Fruit fly (Drosophila melanogaster) whole organism: Measurements from ENCODE around the gene ari-1.

Experiments used
- CG8478 ChIP-seq: fragments of >200 bp; optimal IDR thresholded peaks from 2 replicates; lab custom pipeline; 2018; ENCODE audit warnings: inconsistent platforms
- Dll ChIP-seq: fragments of >200 bp; optimal IDR thresholded peaks from 2 replicates; lab custom pipeline; 2017
- EcR ChIP-seq, 2 experiments: fragments of >200 bp; optimal IDR thresholded peaks; 2 replicates each; lab custom pipeline; 2017; ENCODE audit warnings: missing biosample characterization in 2 of 2, missing genetic modification characterization in 2 of 2, missing genetic modification reagents in 2 of 2
- pan ChIP-seq: fragments of >200 bp; optimal IDR thresholded peaks from 2 replicates; lab custom pipeline; 2017
- psq ChIP-seq: fragments of >200 bp; optimal IDR thresholded peaks from 2 replicates; lab custom pipeline; 2017
- usp ChIP-seq: fragments of >200 bp; optimal IDR thresholded peaks from 2 replicates; lab custom pipeline; 2017; ENCODE audit warnings: missing biosample characterization, missing genetic modification characterization, mixed read lengths

The ari-1 gene

DNA sequence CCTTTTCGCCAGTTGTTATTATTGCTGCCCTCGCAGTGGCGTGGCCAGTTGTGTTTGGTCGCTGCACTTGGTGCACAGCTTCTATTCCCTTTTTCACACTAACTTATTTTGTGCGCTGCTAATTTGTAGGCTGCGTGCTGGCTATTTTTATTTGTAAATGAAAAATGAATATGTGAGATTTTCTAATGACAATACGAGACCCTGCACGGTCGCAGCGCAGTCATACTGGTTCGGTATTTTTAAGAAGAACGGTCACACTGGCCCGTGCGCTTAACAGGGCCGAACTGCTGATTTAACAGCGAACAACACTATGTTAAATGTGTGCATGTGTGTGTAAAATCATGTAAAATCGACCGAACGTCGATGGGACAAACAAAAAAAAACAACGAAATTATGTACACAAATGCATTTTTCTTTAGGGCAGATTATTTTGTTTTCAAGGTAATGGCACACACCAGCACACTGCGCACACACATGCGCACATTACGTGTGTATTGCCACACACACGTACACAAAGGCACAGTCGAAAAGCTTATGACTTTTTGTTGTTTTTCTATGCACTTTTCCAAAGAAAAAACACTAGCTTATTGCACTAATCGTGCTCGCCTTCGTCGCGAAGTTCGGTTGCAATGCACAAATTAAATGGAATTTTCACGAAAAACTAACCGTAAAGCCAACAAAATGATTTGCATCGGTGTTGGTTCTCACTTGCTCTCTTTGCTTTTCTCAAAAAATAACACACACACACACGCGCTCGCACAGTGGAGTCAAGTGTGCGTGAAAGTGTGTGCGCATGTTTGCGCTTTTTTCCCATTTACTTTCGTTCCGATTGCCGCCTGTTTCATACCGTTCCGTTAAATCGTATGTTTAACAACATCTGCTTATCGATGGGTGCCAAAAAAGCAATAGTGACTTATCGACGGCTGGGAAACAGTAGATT is at the start of gene ari-1:
TSS of gene ari-1 (minus strand) at position 875 of the 940 bp plus-strand sequence.
- TF ChIP-seq EcR (GFP tag; optimal IDR thresholded peaks at IDR 0.05; lab: Kevin White, UChicago) (no peak), usp (GFP tag; lab: Kevin White, UChicago) (no peak), CG8478 (peak; percentile 68), pan (lab: Kevin White, UChicago) (no peak), psq (lab: Kevin White, UChicago) (no peak), Dll (lab: Kevin White, UChicago) (no peak)

DNA sequence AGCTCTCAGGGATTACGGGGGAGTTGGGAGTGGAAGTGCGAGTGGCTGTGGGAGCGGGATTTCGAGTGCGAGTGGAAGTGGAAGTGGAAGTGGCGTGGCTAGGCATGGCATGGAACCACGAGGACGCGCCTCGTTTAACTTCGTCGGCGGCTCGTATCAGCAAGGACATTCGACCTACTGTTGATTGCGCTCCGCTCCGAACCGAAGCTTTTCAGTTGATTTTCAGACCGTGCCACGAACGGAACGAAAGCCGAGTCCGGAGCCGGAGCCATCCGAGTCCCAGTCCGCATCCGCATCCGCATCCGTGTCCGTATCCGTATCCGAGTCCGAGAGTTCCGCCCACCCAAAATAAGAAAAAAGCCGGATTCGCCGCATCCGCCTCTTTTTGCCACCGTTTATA is 48.4 kb upstream of the ari-1 start:
- no peak for TF ChIP-seq CG8478
- no peak for TF ChIP-seq pan (lab: Kevin White, UChicago)
- no peak for TF ChIP-seq Dll (lab: Kevin White, UChicago)
- no peak for TF ChIP-seq EcR (GFP tag; optimal IDR thresholded peaks at IDR 0.05; lab: Kevin White, UChicago)
- no peak for TF ChIP-seq psq (lab: Kevin White, UChicago)
- no peak for TF ChIP-seq usp (GFP tag; lab: Kevin White, UChicago)

DNA sequence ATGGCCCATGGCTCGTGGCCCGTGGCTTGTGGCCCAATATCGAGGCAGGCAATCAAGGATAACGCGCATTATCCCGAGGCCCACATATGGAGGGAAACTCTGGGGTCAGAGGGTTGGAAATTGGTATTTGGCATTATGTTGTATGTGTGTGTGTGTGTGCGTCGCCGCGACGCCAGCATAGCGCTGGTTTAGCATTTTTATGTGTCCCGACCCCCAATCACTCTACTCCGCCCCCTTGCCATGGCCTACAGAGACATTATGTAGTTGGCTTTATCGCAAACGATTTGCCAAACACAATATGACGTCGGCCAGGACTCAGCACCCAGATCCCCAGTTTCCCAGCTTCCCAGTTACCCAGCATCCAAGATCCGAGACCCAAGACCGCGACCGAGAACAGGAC is 43.6 kb upstream of the ari-1 start:
- no peak for TF ChIP-seq EcR (GFP tag; optimal IDR thresholded peaks at IDR 0.05; lab: Kevin White, UChicago)
- TF ChIP-seq pan (lab: Kevin White, UChicago): no peak
- TF ChIP-seq psq (lab: Kevin White, UChicago): no peak
- no peak for TF ChIP-seq Dll (lab: Kevin White, UChicago)
- no peak for TF ChIP-seq CG8478
- no peak for TF ChIP-seq usp (GFP tag; lab: Kevin White, UChicago)

DNA sequence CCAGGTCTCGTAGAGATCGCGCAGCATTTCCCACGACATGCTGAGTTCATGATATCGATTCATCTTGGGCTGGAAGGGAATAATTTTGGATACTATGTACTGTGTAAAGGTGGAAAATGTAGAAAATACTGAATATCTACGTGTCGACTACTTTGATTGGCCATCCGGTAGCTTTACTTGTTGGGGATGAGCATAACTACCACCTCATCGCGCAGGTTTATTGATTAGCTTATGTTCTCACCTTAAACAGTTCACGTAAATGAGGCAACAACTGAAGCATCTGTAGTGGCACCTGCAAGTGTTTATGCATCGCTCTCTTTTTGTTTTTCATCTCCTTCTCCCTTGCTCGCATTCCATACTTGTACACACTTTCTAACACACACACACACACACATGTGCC is 41.8 kb upstream of the ari-1 start, which contains the start of gene Andorra:
TSS of gene Andorra (minus strand) at position 101 of the 400 bp plus-strand sequence.
- TF ChIP-seq psq (lab: Kevin White, UChicago) (no peak), usp (GFP tag; lab: Kevin White, UChicago) (no peak), EcR (GFP tag; optimal IDR thresholded peaks at IDR 0.05; lab: Kevin White, UChicago) (no peak), CG8478 (no peak), pan (lab: Kevin White, UChicago) (no peak), Dll (lab: Kevin White, UChicago) (no peak)

DNA sequence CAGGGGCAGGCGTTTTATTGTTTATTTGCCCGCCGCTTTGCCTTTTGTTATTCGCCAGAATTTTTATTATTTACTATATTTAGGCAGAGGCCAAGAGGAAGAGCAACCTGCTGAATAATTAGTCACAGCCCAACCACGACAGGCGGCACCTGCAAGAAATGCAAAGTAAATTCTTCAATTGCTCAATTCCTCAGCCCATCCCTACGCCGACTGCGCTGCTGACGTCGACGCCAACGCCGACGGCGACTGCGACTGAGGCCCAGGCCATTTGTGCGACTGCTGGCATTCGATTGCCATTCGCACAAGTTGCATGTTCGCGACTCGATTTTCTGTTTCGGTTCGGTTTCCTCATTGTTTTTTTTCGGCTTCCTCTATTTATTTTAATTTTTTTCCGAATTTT is 39.7 kb upstream of the ari-1 start, which contains the start of gene Frq2:
TSS of gene Frq2 (plus strand) at position 301 of the 400 bp plus-strand sequence.
- TF ChIP-seq psq (lab: Kevin White, UChicago) (no peak), usp (GFP tag; lab: Kevin White, UChicago) (no peak), CG8478 (no peak), pan (lab: Kevin White, UChicago) (no peak), Dll (lab: Kevin White, UChicago) (no peak), EcR (GFP tag; optimal IDR thresholded peaks at IDR 0.05; lab: Kevin White, UChicago) (no peak)

DNA sequence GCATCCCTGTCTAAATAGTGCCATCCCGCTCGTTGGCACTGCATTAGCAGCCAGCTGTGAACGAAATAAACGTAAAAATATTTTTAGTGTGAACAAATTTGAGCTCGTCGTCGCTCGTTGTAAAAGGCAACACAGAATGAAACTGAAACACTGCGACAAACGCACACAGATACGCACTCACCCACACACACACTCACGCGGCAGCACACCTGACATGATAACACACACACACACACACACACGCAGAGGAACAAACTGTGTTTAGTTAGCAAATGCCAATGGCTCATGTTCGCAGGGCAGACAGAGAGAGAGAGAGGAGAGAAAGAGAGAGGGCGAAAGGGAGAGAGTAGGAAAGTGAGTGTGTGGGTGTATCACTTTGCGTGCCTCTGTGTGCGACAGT is 21.4 kb upstream of the ari-1 start:
- no peak for TF ChIP-seq CG8478
- no peak for TF ChIP-seq pan (lab: Kevin White, UChicago)
- TF ChIP-seq psq (lab: Kevin White, UChicago): no peak
- TF ChIP-seq Dll (lab: Kevin White, UChicago): no peak
- no peak for TF ChIP-seq EcR (GFP tag; optimal IDR thresholded peaks at IDR 0.05; lab: Kevin White, UChicago)
- TF ChIP-seq usp (GFP tag; lab: Kevin White, UChicago): no peak

DNA sequence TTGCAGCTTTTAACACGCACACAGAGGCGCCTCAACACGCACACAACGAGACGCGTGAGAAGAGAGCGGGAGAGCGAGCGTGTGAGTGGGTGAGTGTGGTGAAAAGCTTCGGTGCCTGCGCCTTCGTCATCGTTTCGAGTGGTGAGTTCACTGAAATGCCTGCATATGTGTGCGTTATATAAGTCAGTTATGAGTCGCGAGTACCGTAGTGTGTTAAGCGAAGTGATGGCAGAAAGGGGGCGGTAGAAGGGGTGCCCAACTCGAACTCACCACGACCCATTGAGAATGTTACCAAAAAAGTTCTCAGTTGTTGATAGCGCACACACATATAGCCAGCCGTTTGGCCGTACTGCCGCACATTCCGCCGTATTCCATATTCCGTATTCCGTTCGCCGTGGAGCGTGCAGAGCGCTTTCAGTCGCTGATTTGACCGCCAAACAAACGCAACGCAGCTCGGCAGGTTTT is 17.4 kb upstream of the ari-1 start, which contains the start of gene Frq1:
TSS of gene Frq1 (plus strand) at position 415 of the 465 bp plus-strand sequence.
- TF ChIP-seq usp (GFP tag; lab: Kevin White, UChicago) (no peak), CG8478 (no peak)

DNA sequence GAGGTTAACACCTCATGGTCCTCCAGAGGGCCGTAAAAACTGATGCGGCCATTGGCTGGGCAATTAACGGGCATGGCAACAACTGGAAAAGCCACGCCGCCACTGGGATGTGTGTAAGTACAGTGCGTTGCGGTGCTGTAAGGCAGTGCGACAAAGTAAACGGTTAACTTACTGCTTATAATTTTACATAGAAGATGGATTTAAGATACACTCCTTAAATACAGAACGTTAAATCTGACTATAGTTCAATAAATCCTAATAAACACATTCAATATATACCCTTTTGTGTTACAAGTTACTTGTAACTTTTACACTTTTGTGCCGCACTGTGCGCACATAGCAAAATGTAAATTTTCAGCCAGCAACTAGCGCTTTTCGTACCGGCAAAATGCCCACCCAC is 15.4 kb upstream of the ari-1 start:
- TF ChIP-seq pan (lab: Kevin White, UChicago) (no peak), Dll (lab: Kevin White, UChicago) (no peak), EcR (GFP tag; optimal IDR thresholded peaks at IDR 0.05; lab: Kevin White, UChicago) (no peak), usp (GFP tag; lab: Kevin White, UChicago) (no peak), psq (lab: Kevin White, UChicago) (no peak), CG8478 (no peak)

DNA sequence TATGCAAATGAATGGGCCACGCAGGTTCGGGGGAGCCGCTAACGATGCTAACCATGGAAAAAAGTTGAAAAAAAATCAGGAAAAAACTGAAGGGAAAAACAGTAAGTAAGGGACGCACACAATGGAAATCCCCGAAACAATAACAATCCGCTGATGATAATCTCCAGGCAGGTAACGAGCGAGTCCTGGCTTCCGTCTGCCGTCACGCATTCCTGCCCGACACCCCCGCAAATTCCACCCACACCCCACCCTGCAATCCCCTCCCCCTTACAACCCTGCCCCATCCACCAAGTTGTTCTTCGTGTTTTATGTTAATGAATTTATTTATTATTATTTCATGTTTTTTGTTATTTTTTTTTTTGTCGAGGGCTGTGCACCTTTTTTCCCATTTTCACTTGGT is 13.7 kb upstream of the ari-1 start:
- TF ChIP-seq EcR (GFP tag; optimal IDR thresholded peaks at IDR 0.05; lab: Kevin White, UChicago) (no peak), usp (GFP tag; lab: Kevin White, UChicago) (no peak), Dll (lab: Kevin White, UChicago) (no peak), CG8478 (no peak), pan (lab: Kevin White, UChicago) (no peak), psq (lab: Kevin White, UChicago) (no peak)

DNA sequence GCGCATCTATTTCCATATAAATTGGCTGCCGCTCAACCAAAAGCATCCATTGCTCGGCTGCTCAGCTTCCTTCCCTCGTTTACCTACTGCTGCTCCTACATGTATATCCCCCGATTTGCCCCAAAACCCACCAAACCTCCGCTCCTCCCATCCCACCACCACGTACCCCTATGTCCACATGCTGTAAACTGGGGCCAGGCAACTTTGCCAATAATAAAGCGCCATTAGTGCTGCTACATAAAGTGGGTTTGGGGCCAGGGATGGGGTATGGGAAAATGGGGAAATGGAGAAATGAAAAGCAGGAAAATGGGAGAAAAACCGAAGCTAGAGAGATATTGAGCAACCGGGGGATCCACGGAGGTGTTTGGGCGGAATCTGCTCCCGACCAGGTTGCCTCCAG is 11.7 kb upstream of the ari-1 start:
- no peak for TF ChIP-seq pan (lab: Kevin White, UChicago)
- TF ChIP-seq usp (GFP tag; lab: Kevin White, UChicago): no peak
- TF ChIP-seq EcR (GFP tag; optimal IDR thresholded peaks at IDR 0.05; lab: Kevin White, UChicago): no peak
- TF ChIP-seq Dll (lab: Kevin White, UChicago): no peak
- TF ChIP-seq CG8478: no peak
- TF ChIP-seq psq (lab: Kevin White, UChicago): no peak

DNA sequence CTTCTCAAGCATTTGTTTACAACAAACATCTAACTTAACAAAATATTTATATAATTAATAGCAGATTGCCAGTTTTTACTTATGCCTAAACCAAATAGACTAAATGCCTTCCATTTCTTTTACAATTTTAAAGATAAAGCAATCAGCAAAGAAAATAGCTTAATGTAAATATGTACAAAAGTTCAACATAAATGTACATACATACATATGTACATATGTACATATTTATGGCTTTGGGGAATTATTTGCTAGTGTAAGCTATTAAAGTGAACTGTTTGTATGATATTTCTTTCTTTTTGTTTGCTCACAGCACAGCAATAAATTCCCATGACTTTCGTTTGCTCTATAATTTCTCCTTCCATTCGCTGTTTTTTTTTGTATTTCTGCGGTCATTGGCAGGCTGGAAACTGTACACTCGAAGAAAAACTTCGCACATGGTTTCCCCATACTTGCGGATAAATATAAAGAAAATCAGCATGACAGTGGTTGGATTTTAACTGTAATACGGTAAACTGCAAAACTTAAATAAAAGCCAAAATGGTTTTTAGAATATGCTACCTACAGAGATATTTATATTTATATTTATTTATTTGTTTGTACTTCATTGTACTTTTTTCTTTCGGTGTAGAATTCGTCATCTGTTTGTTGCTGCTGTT is 3.5 kb upstream of the ari-1 start:
- no peak for TF ChIP-seq Dll (lab: Kevin White, UChicago)
- TF ChIP-seq EcR (GFP tag; optimal IDR thresholded peaks at IDR 0.05; lab: Kevin White, UChicago): no peak
- no peak for TF ChIP-seq usp (GFP tag; lab: Kevin White, UChicago)
- no peak for TF ChIP-seq psq (lab: Kevin White, UChicago)
- TF ChIP-seq pan (lab: Kevin White, UChicago): no peak
- TF ChIP-seq CG8478: no peak
